Fruit fly (Drosophila melanogaster): Measurements from ENCODE around the gene Ank.
A peak's percentile ranks its signal among the peaks of the same experiment; 100 is the strongest.

Gene Ank

dm6 chr4:150453-150852 lies 20.8 kb upstream of the Ank start, which contains the start of gene CG32006:
Gene CG32006 (plus strand): TSS chr4:150764.
- no peak for TF ChIP-seq CG34367 (tag; optimal IDR thresholded peaks at IDR 0.05)
- TF ChIP-seq D1 (tag; optimal IDR thresholded peaks at IDR 0.05): no peak
- no peak for TF ChIP-seq CG17806 (tag; optimal IDR thresholded peaks at IDR 0.05)
- no peak for TF ChIP-seq CG13204 (GFP tag; optimal IDR thresholded peaks at IDR 0.05)
- no peak for TF ChIP-seq fd96Ca (GFP tag; IDR thresholded peaks at IDR 0.05)
- no peak for TF ChIP-seq CG12605 (GFP tag; IDR thresholded peaks at IDR 0.05)

DNA sequence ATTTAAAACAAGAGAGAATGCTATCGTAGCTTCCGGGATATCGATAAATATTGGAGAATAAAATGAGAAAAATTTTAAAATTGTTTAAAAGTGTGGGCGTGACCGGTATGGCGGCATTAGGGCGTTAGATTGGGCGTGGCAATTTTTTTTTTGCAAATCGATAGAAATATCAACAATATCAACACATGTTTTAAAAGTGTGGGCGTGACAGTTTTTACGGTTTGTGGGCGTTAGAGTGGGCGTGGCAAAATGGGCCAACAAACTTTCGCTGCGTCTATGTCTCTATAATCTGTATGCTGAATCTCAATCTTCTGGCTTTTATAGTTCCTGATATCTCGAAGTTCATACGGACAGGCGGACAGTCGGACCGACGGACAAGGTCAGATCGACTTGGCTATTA lies 19.5 kb upstream of the Ank start:
- TF ChIP-seq CG34367 (tag; optimal IDR thresholded peaks at IDR 0.05) (no peak), CG8301 (tag; optimal IDR thresholded peaks at IDR 0.05) (no peak), Pif1B (GFP tag; optimal IDR thresholded peaks at IDR 0.05) (no peak), rn (GFP tag; IDR thresholded peaks at IDR 0.05) (no peak), CG12605 (GFP tag; IDR thresholded peaks at IDR 0.05) (no peak), CG13204 (GFP tag; optimal IDR thresholded peaks at IDR 0.05) (no peak), Snoo (tag; optimal IDR thresholded peaks at IDR 0.05) (no peak), Ets98B (GFP tag; IDR thresholded peaks at IDR 0.05) (no peak), EcR (GFP tag; optimal IDR thresholded peaks at IDR 0.05) (no peak), CG14655 (GFP tag; optimal IDR thresholded peaks at IDR 0.05) (no peak), CG9948 (tag; optimal IDR thresholded peaks at IDR 0.05) (no peak), D1 (tag; optimal IDR thresholded peaks at IDR 0.05) (no peak), Pif1A (GFP tag; optimal IDR thresholded peaks at IDR 0.05) (no peak), CG15710 (tag; optimal IDR thresholded peaks at IDR 0.05) (no peak), fd96Ca (GFP tag; IDR thresholded peaks at IDR 0.05) (no peak), CG17806 (tag; optimal IDR thresholded peaks at IDR 0.05) (no peak), CG32121 (GFP tag; IDR thresholded peaks at IDR 0.05) (no peak), CG10348 (GFP tag; IDR thresholded peaks at IDR 0.05) (no peak), gl (tag; optimal IDR thresholded peaks at IDR 0.05) (no peak), CG4496 (GFP tag; IDR thresholded peaks at IDR 0.05) (no peak)

dm6 chr4:135953-136352 lies 6.3 kb upstream of the Ank start:
- TF ChIP-seq rn (GFP tag; IDR thresholded peaks at IDR 0.05): no peak
- TF ChIP-seq CG32121 (GFP tag; IDR thresholded peaks at IDR 0.05): no peak
- no peak for TF ChIP-seq fd96Ca (GFP tag; IDR thresholded peaks at IDR 0.05)
- TF ChIP-seq Pif1A (GFP tag; optimal IDR thresholded peaks at IDR 0.05): no peak
- no peak for TF ChIP-seq CG4496 (GFP tag; IDR thresholded peaks at IDR 0.05)
- TF ChIP-seq CG15710 (tag; optimal IDR thresholded peaks at IDR 0.05): no peak
- TF ChIP-seq CG34367 (tag; optimal IDR thresholded peaks at IDR 0.05): no peak
- TF ChIP-seq CG14655 (GFP tag; optimal IDR thresholded peaks at IDR 0.05): no peak
- TF ChIP-seq CG12605 (GFP tag; IDR thresholded peaks at IDR 0.05): no peak
- TF ChIP-seq Pif1B (GFP tag; optimal IDR thresholded peaks at IDR 0.05): no peak
- no peak for TF ChIP-seq Ets98B (GFP tag; IDR thresholded peaks at IDR 0.05)

DNA sequence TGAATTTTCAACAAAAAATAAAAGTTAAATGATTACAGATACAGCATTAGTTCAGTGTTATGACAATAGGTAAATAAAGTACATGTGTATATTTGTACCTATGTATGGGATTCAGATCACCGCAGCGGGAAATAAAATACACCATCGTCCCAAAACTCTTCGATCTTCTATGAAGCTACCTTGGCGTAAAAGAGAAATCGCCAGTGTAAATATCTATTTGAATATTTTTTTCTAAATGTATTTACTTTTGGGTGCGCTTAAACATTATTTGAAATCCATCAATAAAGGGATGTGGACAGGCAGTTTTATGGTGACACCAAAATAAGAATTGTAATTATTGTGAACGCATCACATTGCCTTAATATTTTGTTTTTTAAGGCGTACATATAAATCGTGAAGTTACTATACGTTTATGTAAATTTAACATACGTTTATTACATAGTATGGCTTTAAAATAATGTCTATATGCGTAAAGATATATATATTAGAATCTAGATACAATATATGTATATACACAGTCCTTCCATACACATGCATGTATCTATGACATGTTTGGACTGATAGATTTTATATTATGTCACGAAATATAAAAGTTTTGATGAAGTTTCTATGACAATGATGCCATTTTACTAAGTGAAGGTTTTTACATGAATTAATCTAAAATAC lies 2.4 kb upstream of the Ank start, which contains the start of gene anne:
Gene anne, plus strand, starts transcription at position 263 of the 666 bp plus-strand sequence.
- TF ChIP-seq Pif1A (GFP tag; optimal IDR thresholded peaks at IDR 0.05) (peak; percentile 7), CG8159 (tag; optimal IDR thresholded peaks at IDR 0.05) (no peak), CG15710 (tag; optimal IDR thresholded peaks at IDR 0.05) (no peak), CG17806 (tag; optimal IDR thresholded peaks at IDR 0.05) (no peak), CG34367 (tag; optimal IDR thresholded peaks at IDR 0.05) (no peak), Pif1B (GFP tag; optimal IDR thresholded peaks at IDR 0.05) (no peak), EcR (GFP tag; optimal IDR thresholded peaks at IDR 0.05) (no peak), Snoo (tag; optimal IDR thresholded peaks at IDR 0.05) (peak; percentile 20)

DNA sequence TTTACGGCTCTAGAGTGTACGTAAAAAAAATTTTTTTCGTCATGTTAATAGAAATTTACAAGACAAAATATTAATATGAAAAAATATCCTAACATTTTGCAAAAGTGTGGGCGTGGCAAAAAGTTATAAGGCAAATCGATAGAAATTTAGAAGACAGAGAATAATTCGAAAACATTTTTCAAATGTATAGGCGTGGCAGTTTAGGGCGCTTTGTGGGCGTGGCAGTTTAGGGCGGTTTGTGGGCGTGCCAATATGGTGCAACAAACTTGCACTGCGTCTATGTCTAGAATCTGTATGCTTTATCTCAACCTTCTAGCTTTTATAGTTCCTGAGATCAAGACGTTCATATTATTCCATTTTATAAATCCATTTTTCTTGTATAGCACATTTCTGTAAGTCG lies 1.3 kb upstream of the Ank start:
- TF ChIP-seq rn (GFP tag; IDR thresholded peaks at IDR 0.05) (no peak), CG34367 (tag; optimal IDR thresholded peaks at IDR 0.05) (no peak), Pif1B (GFP tag; optimal IDR thresholded peaks at IDR 0.05) (no peak), CG8301 (tag; optimal IDR thresholded peaks at IDR 0.05) (no peak), CG32121 (GFP tag; IDR thresholded peaks at IDR 0.05) (no peak), CG13204 (GFP tag; optimal IDR thresholded peaks at IDR 0.05) (no peak), CG14655 (GFP tag; optimal IDR thresholded peaks at IDR 0.05) (no peak), Snoo (tag; optimal IDR thresholded peaks at IDR 0.05) (no peak), CG17806 (tag; optimal IDR thresholded peaks at IDR 0.05) (no peak), CG9948 (tag; optimal IDR thresholded peaks at IDR 0.05) (no peak), CG15710 (tag; optimal IDR thresholded peaks at IDR 0.05) (no peak), D1 (tag; optimal IDR thresholded peaks at IDR 0.05) (no peak), EcR (GFP tag; optimal IDR thresholded peaks at IDR 0.05) (no peak), Ets98B (GFP tag; IDR thresholded peaks at IDR 0.05) (no peak), CG4496 (GFP tag; IDR thresholded peaks at IDR 0.05) (no peak), fd96Ca (GFP tag; IDR thresholded peaks at IDR 0.05) (no peak), CG8159 (tag; optimal IDR thresholded peaks at IDR 0.05) (no peak), CG10348 (GFP tag; IDR thresholded peaks at IDR 0.05) (no peak), CG12605 (GFP tag; IDR thresholded peaks at IDR 0.05) (no peak), Pif1A (GFP tag; optimal IDR thresholded peaks at IDR 0.05) (no peak)

DNA sequence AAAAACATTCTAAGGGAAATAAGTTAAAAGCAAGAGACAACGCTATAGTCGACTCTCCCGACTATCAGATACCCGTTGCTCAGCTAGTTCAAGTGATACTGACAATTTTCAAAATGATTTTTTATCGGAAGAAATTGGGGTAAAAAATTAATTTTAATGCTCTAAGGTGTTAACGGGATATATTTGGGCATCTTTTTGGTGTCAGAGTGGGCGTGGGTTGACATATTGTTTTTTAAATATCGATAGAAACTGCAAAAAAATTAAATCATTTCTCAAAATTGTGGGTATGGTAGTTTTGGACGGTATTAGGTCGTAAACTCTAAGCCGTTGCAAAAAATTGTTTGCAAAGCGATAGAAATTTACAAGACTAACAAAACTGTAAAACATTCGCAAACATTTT lies 909 bp upstream of the Ank start:
- TF ChIP-seq Snoo (tag; optimal IDR thresholded peaks at IDR 0.05) (no peak), CG4496 (GFP tag; IDR thresholded peaks at IDR 0.05) (no peak), CG32121 (GFP tag; IDR thresholded peaks at IDR 0.05) (no peak), CG8159 (tag; optimal IDR thresholded peaks at IDR 0.05) (no peak), fd96Ca (GFP tag; IDR thresholded peaks at IDR 0.05) (no peak), CG15710 (tag; optimal IDR thresholded peaks at IDR 0.05) (no peak), Pif1B (GFP tag; optimal IDR thresholded peaks at IDR 0.05) (no peak), CG14655 (GFP tag; optimal IDR thresholded peaks at IDR 0.05) (no peak), gl (tag; optimal IDR thresholded peaks at IDR 0.05) (no peak), CG13204 (GFP tag; optimal IDR thresholded peaks at IDR 0.05) (no peak)
